Fruit fly (Drosophila melanogaster) whole organism: ENCODE measurements around the gene CG43098.

Source experiments
- CG8478 ChIP-seq: fragments of >200 bp; optimal IDR thresholded peaks from 2 replicates; lab custom pipeline; 2018; ENCODE audit warnings: inconsistent platforms
- Dll ChIP-seq: fragments of >200 bp; optimal IDR thresholded peaks from 2 replicates; lab custom pipeline; 2017
- EcR ChIP-seq, 2 experiments: fragments of >200 bp; optimal IDR thresholded peaks; 2 replicates each; lab custom pipeline; 2017; ENCODE audit warnings: missing biosample characterization in 2 of 2, missing genetic modification characterization in 2 of 2, missing genetic modification reagents in 2 of 2
- pan ChIP-seq: fragments of >200 bp; optimal IDR thresholded peaks from 2 replicates; lab custom pipeline; 2017
- psq ChIP-seq: fragments of >200 bp; optimal IDR thresholded peaks from 2 replicates; lab custom pipeline; 2017
- usp ChIP-seq: fragments of >200 bp; optimal IDR thresholded peaks from 2 replicates; lab custom pipeline; 2017; ENCODE audit warnings: missing biosample characterization, missing genetic modification characterization, mixed read lengths

CG43098 gene

DNA sequence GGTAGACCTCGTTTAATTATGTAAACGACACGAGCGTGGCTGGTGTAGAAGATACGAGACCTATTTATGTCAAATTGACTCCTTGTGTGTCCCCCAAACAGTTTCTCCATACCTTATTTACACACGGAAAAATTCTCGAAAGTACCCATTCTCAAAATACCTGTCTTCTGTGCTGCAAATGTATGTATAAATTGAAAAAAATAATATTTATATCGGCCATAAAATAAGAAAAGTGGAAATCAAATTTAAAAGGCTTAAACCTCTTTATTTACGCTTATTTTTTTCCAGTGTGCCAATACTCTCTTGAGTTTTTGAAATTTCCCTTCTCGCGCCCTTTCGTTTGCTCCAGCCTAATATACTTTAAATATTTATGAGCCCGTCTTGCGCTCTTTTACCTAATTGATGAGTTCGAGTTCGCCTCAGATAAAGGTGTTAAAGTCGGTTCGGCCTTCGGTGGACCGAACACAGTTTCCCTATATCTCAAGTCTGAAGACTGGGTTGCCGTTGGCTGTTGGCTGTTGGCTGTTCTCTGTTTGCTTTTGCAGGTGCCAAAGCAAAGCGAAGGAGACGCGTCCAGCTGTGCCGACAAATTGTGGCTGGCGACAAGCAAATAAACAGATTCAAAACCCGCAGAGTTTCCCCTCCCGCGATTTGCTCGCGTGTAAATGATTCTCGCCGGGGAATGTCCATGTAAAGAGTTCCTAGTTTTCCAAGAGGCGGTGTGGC lies 20.1 kb upstream of the CG43098 start:
- TF ChIP-seq psq (lab: Kevin White, UChicago) (no peak), Dll (no peak), CG8478 (lab: Kevin White, UChicago) (no peak), EcR (GFP tag; optimal IDR thresholded peaks at IDR 0.05; lab: Kevin White, UChicago) (no peak), usp (GFP tag; lab: Kevin White, UChicago) (no peak), pan (lab: Kevin White, UChicago) (no peak)

dm6 chr3L:3639324-3639723 lies 19.5 kb upstream of the CG43098 start:
- TF ChIP-seq usp (GFP tag; lab: Kevin White, UChicago) (no peak), pan (lab: Kevin White, UChicago) (no peak), CG8478 (lab: Kevin White, UChicago) (no peak), Dll (no peak), psq (lab: Kevin White, UChicago) (no peak), EcR (GFP tag; optimal IDR thresholded peaks at IDR 0.05; lab: Kevin White, UChicago) (no peak)

DNA sequence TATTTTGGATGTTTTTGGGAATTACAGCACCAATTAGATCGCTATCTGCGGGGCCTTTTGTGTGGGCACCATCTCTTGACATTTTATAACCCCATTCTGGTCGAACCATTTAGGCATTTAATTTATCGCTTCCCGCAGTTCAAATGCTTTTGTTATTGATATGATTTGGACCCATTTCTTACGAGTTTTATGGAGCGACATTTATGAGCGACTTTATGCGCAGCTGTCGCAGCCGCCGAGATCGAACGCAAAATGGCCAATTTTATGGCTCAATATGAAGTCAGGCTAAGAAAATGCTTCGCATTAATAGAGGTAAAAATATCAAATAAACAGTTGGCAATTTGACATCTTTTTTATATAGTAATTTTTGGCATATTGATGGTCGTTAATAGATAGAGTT lies 18.0 kb upstream of the CG43098 start:
- TF ChIP-seq pan (lab: Kevin White, UChicago) (no peak), Dll (no peak), psq (lab: Kevin White, UChicago) (no peak), usp (GFP tag; lab: Kevin White, UChicago) (no peak), CG8478 (lab: Kevin White, UChicago) (no peak), EcR (GFP tag; optimal IDR thresholded peaks at IDR 0.05; lab: Kevin White, UChicago) (no peak)

DNA sequence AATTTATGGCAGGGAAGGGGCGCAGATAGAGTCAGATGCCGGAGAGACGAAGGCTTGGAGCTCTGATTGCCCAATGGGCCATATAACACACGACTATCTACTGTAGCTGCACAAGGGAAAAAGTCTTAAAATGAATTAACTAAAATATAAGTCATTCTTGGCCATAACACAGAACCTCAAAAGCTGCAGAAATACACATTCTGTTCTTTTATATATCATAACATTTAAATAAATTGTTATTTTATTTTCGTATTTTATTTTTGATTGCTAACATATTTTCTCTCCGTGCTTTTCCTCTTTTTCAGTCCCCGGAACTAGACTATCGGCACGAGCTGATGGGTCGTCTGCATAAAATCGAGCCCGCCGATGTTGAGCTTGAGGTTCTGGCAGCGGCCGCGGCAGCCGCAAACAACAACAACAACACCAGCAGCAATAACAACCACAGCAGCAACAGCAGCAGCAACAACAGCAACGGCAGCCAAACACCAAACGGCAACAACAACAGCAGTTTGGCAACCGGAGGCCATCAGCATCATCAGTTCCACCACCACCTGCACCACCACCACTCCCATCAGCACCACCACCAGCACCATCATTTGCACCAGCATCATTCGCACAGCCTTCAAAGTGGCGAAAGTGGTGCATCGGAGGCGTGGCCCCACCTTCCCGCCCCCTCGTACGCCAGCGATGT lies 14.4 kb upstream of the CG43098 start:
- TF ChIP-seq pan (lab: Kevin White, UChicago) (no peak), EcR (GFP tag; optimal IDR thresholded peaks at IDR 0.05; lab: Kevin White, UChicago) (no peak), CG8478 (lab: Kevin White, UChicago) (no peak), usp (GFP tag; lab: Kevin White, UChicago) (no peak), psq (lab: Kevin White, UChicago) (no peak), Dll (no peak)

DNA sequence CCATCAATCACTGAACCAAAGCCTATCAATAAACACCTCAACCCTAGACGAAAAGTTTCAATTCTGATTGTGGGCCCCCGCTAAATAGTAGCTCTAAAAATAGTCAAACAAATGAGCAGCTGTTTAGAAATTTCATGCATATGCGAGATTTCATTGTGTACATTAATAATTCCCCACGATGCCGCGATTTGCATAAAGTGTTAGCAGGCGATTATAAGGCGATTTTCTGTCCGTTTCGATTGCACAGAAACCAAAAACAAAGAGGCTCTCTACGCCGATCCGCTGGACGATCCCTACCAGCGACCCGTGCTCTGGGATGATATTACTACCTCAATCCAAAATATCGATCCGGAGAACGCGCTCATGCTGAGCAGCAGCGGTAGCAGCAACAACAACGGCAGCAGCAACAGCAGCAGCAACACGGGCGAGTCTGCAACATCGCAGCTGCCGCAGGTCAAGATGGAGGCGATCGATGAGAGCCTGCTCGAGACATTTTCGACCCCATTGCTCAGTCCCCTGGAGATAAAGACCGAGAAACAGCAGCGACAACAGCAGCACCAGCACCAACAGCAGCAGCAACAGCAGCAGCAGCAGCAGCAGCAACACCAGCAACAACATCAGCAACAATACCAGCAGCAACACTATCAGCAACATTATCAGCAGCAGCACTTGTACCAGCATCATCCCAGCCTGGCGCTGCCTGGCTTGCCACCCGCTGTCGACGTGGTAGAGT lies 13.1 kb upstream of the CG43098 start:
- TF ChIP-seq usp (GFP tag; lab: Kevin White, UChicago) (no peak), psq (lab: Kevin White, UChicago) (no peak), CG8478 (lab: Kevin White, UChicago) (no peak), EcR (GFP tag; optimal IDR thresholded peaks at IDR 0.05; lab: Kevin White, UChicago) (no peak)

DNA sequence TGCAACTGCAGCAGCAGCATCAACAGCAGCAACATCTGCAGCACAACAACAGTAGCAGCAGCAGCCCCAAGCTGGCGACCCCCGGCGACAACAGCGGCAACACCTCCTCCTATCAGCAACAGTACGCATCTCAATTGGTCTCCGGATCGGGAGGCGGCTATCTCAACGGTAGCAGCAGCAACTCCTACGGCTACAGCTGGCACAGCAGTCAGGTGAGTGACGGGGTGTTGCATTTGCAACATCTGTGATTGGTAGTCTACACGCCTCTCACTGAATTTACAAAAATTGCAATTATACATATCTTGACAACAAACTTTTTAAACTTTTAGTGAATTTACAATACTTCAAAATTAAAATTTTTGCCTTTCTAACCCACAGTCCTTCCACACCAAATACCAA lies 12.5 kb upstream of the CG43098 start:
- TF ChIP-seq pan (lab: Kevin White, UChicago): no peak
- no peak for TF ChIP-seq Dll
- TF ChIP-seq usp (GFP tag; lab: Kevin White, UChicago): no peak

DNA sequence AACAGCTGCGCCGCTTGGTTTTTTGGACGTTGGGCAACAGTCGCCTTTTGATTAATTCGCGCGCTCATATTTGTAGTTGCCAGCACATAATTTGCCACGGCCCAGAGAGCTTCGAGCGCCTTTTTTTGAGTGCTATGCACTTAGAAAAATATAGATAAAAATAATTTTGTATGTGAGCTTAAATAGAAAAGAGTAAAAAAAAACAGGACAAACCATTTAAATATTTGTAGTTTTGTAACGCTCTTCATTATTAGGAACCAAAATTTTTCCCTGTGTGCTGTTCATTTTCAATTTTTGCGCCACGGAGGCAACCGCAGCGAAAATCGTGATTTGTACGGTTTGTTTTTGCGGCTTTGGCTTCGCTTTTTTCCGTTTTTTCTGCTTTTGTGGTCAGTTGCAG lies 9.3 kb upstream of the CG43098 start:
- TF ChIP-seq pan (lab: Kevin White, UChicago): no peak
- TF ChIP-seq usp (GFP tag; lab: Kevin White, UChicago): no peak
- no peak for TF ChIP-seq CG8478 (lab: Kevin White, UChicago)
- no peak for TF ChIP-seq Dll

- TF ChIP-seq EcR (GFP tag; optimal IDR thresholded peaks at IDR 0.05; lab: Kevin White, UChicago): no peak
- no peak for TF ChIP-seq Dll
- TF ChIP-seq pan (lab: Kevin White, UChicago): no peak
- TF ChIP-seq psq (lab: Kevin White, UChicago): no peak
- TF ChIP-seq usp (GFP tag; lab: Kevin White, UChicago): no peak
- no peak for TF ChIP-seq CG8478 (lab: Kevin White, UChicago)
These were observed 4.2 kb upstream of the CG43098 start, which contains the start of gene CG10862 for dm6 chr3L:3654671-3655070. Gene CG10862, minus strand, starts transcription at chr3L:3654771.

DNA sequence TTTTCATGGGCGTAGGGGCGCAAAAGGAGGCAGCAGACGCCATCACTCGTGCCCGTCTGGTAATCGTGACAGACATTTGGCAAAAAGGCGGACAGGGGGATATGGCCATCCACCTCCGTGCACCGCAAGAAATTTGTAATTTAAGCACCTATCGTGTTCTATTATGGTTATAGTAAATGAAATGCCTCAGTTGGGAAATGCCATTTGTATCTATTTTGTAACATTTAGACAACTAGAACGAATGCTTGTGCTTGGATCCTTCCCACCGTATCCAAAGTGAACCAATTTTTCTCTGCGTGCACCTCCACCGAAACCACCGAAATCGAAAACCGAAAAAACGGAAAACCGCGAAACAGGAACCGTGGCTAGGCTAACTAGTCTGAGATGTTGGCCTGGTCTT lies 2.0 kb upstream of the CG43098 start:
- TF ChIP-seq psq (lab: Kevin White, UChicago) (no peak), usp (GFP tag; lab: Kevin White, UChicago) (no peak), EcR (GFP tag; optimal IDR thresholded peaks at IDR 0.05; lab: Kevin White, UChicago) (no peak), CG8478 (lab: Kevin White, UChicago) (no peak), pan (lab: Kevin White, UChicago) (no peak), Dll (no peak)

DNA sequence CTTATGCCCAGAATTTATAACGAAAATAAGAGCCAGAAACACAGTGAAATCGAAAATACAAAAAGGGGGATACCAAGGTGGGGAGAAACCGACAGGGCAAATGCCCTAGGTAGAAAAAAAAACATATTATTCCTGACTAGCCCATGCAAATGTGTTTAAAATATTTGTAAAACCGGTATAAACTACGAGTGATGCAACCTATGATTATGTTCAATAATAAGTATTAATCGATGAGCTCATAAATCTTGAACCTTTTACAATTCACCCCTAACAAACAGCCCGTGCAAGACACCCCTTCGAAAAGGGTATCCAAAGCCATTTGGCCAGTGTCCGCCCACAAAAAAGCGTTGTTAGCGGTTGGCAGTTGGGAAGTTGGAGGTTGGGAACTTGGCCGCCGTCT lies 971 bp upstream of the CG43098 start:
- no peak for TF ChIP-seq psq (lab: Kevin White, UChicago)
- TF ChIP-seq Dll: no peak
- TF ChIP-seq usp (GFP tag; lab: Kevin White, UChicago): no peak
- no peak for TF ChIP-seq pan (lab: Kevin White, UChicago)
- no peak for TF ChIP-seq EcR (GFP tag; optimal IDR thresholded peaks at IDR 0.05; lab: Kevin White, UChicago)
- TF ChIP-seq CG8478 (lab: Kevin White, UChicago): no peak
